Worm (Caenorhabditis elegans) whole organism, L4 larva: ENCODE measurements around the gene zif-1.

ENCODE experiments used
- T26A8.4 ChIP-seq: fragments of 200-800 bp; sonication (Bioruptor generic); IDR thresholded peaks from 2 replicates; pipeline ENCODE4 v1.3.6; 2022; ENCODE audit warnings: missing genetic modification characterization, missing compliant biosample characterization
- Y105C5A.15 ChIP-seq: fragments of 200-800 bp; sonication (Bioruptor generic); IDR thresholded peaks from 2 replicates; pipeline ENCODE4 v1.3.6; 2022; ENCODE audit warnings: missing genetic modification characterization, missing compliant biosample characterization
- Y5F2A.4 ChIP-seq: fragments of 200-800 bp; sonication (Bioruptor generic); optimal IDR thresholded peaks from 2 replicates; lab custom pipeline; 2018; ENCODE audit warnings: mild to moderate bottlenecking, missing genetic modification characterization, missing compliant biosample characterization
- ZK337.2 ChIP-seq: fragments of 200-800 bp; sonication (Bioruptor generic); IDR thresholded peaks from 2 replicates; pipeline ENCODE4 v1.3.6; 2022; ENCODE audit warnings: missing genetic modification reagents, missing genetic modification characterization, missing compliant biosample characterization
- ama-1 ChIP-seq: fragments of 150-350 bp; optimal IDR thresholded peaks from 2 replicates; lab custom pipeline; 2014; ENCODE audit warnings: inconsistent platforms, mixed read lengths
- ctbp-1 ChIP-seq: fragments of 200-800 bp; sonication (Bioruptor generic); IDR thresholded peaks from 2 replicates; pipeline ENCODE4 v1.3.6; 2022; ENCODE audit warnings: missing genetic modification reagents, missing genetic modification characterization, missing compliant biosample characterization
- madf-5 ChIP-seq, 2 experiments: fragments of 200-800 bp; sonication (Bioruptor generic); IDR thresholded peaks; 2 replicates each; pipeline ENCODE4 v1.3.6; 2022; ENCODE audit warnings: missing compliant biosample characterization in 2 of 2, missing genetic modification characterization in 2 of 2
- mdl-1 ChIP-seq, 2 experiments: fragments of 150-350 bp in 1 of 2; sonication (generic microtip) in 1 of 2; optimal IDR thresholded peaks; 2 replicates each; lab custom pipeline; 2014 to 2017; ENCODE audit warnings: missing biosample characterization in 2 of 2, missing genetic modification characterization in 2 of 2
- nhr-77 ChIP-seq: fragments of 150-350 bp; optimal IDR thresholded peaks from 2 replicates; lab custom pipeline; 2014; ENCODE audit warnings: missing biosample characterization, missing genetic modification characterization
- pqm-1 ChIP-seq: sonication (generic microtip); optimal IDR thresholded peaks from 2 replicates; lab custom pipeline; 2017; ENCODE audit warnings: missing biosample characterization, missing genetic modification characterization
- snpc-4 ChIP-seq: fragments of 150-350 bp; optimal IDR thresholded peaks from 2 replicates; lab custom pipeline; 2014; ENCODE audit warnings: missing biosample characterization, missing genetic modification characterization
- unc-62 ChIP-seq, 3 experiments: fragments of 150-350 bp in 1 of 3; sonication (generic microtip); optimal IDR thresholded peaks in 2 of 3; peaks in 1 of 3; 1 replicate in 1 of 3; 2 replicates in 2 of 3; lab custom pipeline; 2014 to 2017; ENCODE audit warnings: missing biosample characterization in 3 of 3, missing genetic modification characterization in 3 of 3, missing genetic modification reagents in 3 of 3, missing genotype in 1 of 3

DNA sequence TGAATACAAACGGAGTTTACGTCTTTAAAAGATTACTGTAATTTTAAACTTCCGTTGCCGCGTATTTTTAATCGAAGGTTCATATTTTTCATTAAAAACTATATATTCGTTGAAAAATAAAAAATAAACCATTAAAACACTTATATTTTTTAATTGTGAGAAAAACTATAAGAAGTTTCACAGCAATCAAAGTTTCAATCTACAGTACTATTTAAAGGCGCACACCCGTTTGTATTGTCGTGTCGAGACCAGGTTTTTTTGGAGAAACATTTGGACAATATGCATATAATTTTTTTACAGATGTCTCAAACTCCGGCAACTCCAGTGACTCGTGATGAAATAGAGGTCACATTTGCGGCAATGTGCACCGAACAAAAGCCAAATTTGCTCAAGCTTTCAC, 28.8 kb upstream of the zif-1 start, which contains the start of gene R08D7.5:
- TF ChIP-seq pqm-1 (tag; lab: Kevin White, UChicago) (no peak), snpc-4 (tag; lab: Kevin White, UChicago) (no peak), nhr-77 (tag; lab: Kevin White, UChicago) (no peak), ama-1 (lab: Kevin White, UChicago) (no peak), T26A8.4 (no peak), Y105C5A.15 (GFP tag; lab: Robert Waterston, UW) (no peak), mdl-1 (tag; optimal IDR thresholded peaks at IDR 0.05; lab: Kevin White, UChicago) (no peak), ZK337.2 (GFP tag; lab: Robert Waterston, UW) (no peak), ctbp-1 (no peak), unc-62 (GFP tag; optimal IDR thresholded peaks at IDR 0.05 in 1 of 2; lab: Kevin White, UChicago) (no peak), unc-62 (tag; optimal IDR thresholded peaks at IDR 0.05; lab: Kevin White, UChicago) (no peak), madf-5 (GFP tag; IDR thresholded peaks at IDR 0.05; lab: Robert Waterston, UW) (no peak), Y5F2A.4 (no peak)
